Worm (Caenorhabditis elegans) whole organism, L4/young adult: ENCODE data around the gene F16G10.9.

ENCODE experiments used
- W03F9.2 ChIP-seq: fragments of 150-350 bp; optimal IDR thresholded peaks from 2 replicates; lab custom pipeline; 2014; ENCODE audit warnings: missing biosample characterization, missing genetic modification characterization
- dao-5 ChIP-seq: sonication (generic microtip); optimal IDR thresholded peaks from 2 replicates; lab custom pipeline; 2016; ENCODE audit warnings: missing genotype, missing genetic modification characterization, moderate library complexity, missing compliant biosample characterization
- him-1 ChIP-seq: sonication (generic microtip); optimal IDR thresholded peaks from 2 replicates; lab custom pipeline; 2016; ENCODE audit warnings: missing genotype, missing genetic modification reagents, missing genetic modification characterization, missing compliant biosample characterization

Gene F16G10.9

ce11 chrII:2354476-2354875 is 30.9 kb downstream of the F16G10.9 start, which contains the start of gene F43C11.2:
F43C11.2 (plus strand) TSS chrII:2354776.
- TF ChIP-seq W03F9.2 = no peak
- TF ChIP-seq dao-5 (tag; lab: Kevin White, UChicago) = no peak
- no peak for TF ChIP-seq him-1 (tag; lab: Kevin White, UChicago)

DNA sequence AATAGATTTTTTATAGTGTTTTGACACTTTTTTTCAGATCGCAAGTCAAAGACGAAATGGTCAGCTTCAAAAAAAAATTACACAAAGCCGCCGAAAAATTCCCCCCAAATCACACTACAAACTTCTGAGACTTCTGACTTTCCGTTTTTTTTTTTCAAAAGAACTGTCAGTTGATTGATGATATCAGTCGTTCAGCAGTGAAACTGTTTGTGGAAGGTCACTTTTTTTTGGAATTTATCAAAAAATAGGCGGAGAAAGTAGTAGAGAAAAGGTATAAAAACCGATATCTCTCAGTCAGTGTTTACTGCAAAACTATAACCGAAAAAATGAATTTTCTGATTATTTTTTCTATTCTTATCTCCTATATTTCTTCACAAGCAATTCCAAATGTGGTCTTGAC is 32.4 kb downstream of the F16G10.9 start, which contains the start of gene F43C11.3:
F43C11.3 (plus strand) TSS at position 301 of the 400 bp plus-strand sequence.
- TF ChIP-seq him-1 (tag; lab: Kevin White, UChicago) = no peak
- TF ChIP-seq W03F9.2 = no peak
- no peak for TF ChIP-seq dao-5 (tag; lab: Kevin White, UChicago)

- no peak for TF ChIP-seq W03F9.2
- no peak for TF ChIP-seq dao-5 (tag; lab: Kevin White, UChicago)
- TF ChIP-seq him-1 (tag; lab: Kevin White, UChicago) = no peak
These were observed 32.8 kb downstream of the F16G10.9 start, which contains the start of gene F43C11.10 for ce11 chrII:2352546-2352945. F43C11.10 (minus strand) TSS chrII:2352646.

ce11 chrII:2346672-2347071 is 38.7 kb downstream of the F16G10.9 start, which contains the start of gene F43C11.4:
F43C11.4 (plus strand) TSS chrII:2346972.
- TF ChIP-seq dao-5 (tag; lab: Kevin White, UChicago) (no peak), W03F9.2 (no peak)

- TF ChIP-seq him-1 (tag; lab: Kevin White, UChicago) = no peak
- no peak for TF ChIP-seq W03F9.2
- no peak for TF ChIP-seq dao-5 (tag; lab: Kevin White, UChicago)
These were observed 43.4 kb downstream of the F16G10.9 start, which contains the start of gene F43C11.6 for ce11 chrII:2342004-2342479. F43C11.6 (plus strand) TSS chrII:2342429.

DNA sequence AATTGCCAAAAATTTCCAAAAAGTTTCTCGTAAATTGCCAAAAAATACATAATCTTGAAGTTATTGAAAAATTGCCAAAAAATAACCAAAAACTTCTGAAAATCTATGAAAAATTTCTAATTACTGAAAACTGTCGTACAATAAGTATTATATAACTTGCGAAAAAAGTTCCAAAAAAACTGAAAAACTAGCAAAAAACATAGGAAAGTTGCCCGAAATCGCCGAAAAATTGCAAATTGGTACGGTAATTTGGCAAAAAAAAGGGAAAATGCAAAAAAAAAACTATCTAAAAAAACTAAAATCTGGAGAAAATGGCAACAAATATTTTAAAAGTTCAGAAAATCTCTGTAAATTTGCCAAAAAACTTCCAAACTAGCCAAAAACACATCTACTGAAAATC is 43.9 kb downstream of the F16G10.9 start, which contains the start of gene enri-1:
enri-1 (minus strand) TSS at position 101 of the 400 bp plus-strand sequence.
- TF ChIP-seq dao-5 (tag; lab: Kevin White, UChicago) (no peak), W03F9.2 (no peak), him-1 (tag; lab: Kevin White, UChicago) (no peak)

DNA sequence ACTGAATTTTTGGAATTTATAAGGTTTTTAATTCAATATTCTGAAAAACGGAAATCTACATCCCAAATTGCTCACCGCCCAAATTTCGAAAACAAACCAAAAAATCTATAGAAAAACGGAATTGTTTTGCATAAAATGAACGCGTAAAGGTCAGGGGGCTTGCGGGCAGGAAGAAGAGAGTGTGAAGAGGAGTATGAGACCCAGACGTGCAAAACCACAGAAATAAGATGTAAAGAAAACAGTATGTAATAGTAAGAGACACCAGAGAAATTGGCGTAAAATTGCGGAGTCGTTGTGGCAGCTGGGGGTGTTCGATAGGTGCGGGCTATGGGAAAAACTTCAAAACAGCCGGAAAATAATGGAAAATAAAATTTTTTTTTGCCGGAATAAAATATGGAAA is 44.4 kb downstream of the F16G10.9 start:
- TF ChIP-seq W03F9.2 = no peak
- TF ChIP-seq dao-5 (tag; lab: Kevin White, UChicago) = no peak
- TF ChIP-seq him-1 (tag; lab: Kevin White, UChicago) = no peak

DNA sequence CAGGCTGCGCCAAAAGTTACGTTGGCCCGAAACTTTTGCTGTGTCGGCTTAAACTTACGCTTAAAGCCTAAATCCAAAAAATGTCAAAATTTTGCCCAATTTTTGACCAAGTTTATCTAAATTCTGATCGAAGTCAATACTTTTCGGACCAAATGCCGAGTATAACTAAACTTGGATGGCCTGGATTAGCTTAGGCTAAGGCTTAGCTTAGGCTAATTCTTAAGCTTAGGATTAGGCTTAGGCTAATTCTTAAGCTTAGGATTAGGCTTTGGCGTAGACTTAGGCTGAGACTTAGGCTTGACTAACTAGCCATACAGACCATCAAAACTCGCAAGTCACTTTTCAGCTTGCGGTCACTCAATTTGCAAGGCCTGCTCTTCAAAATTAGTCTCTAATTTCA is 49.2 kb downstream of the F16G10.9 start:
- TF ChIP-seq dao-5 (tag; lab: Kevin White, UChicago) (no peak), W03F9.2 (no peak)

DNA sequence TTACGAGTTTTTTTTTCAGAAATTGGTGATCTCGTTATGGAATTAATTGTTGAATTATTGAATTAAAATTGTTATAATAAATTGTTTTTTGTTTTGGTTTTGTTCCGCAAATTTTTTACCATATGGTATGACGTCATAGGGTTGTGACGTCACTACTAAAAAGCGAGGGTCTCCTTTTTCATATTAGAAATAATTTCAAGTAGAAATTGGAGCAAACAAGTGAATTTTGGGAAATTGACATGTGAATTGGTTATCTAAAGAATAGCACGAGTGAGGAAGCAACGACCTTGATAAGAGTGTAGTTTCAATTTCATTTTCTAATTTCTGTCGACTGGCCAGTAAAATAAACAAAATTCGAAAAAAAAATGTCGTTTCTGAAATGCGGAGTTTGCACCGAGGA is 49.8 kb downstream of the F16G10.9 start, which contains the start of gene F43C11.7:
F43C11.7 (plus strand) TSS at position 326 of the 400 bp plus-strand sequence.
- no peak for TF ChIP-seq him-1 (tag; lab: Kevin White, UChicago)
- TF ChIP-seq dao-5 (tag; lab: Kevin White, UChicago) = no peak
- no peak for TF ChIP-seq W03F9.2
